Worm (Caenorhabditis elegans) whole organism, late embryonic: ENCODE results near the gene fbxc-47.

Source experiments
- K02D7.2 ChIP-seq: sonication (generic microtip); optimal IDR thresholded peaks from 2 replicates; lab custom pipeline; 2017; ENCODE audit warnings: mild to moderate bottlenecking, missing genetic modification characterization, missing compliant biosample characterization
- K09A11.1 ChIP-seq: sonication (generic microtip); optimal IDR thresholded peaks from 2 replicates; lab custom pipeline; 2017; ENCODE audit warnings: antibody characterized with exemption, mild to moderate bottlenecking, missing genetic modification characterization, missing compliant biosample characterization; ENCODE audit not compliant: insufficient read depth
- ama-1 ChIP-seq: fragments of 150-350 bp; optimal IDR thresholded peaks from 2 replicates; lab custom pipeline; 2014
- ceh-19 ChIP-seq: fragments of 200-800 bp; sonication (Bioruptor generic); optimal IDR thresholded peaks from 2 replicates; lab custom pipeline; 2018; ENCODE audit warnings: mild to moderate bottlenecking, missing genetic modification characterization, missing compliant biosample characterization
- ceh-2 ChIP-seq: sonication (generic microtip); optimal IDR thresholded peaks from 2 replicates; lab custom pipeline; 2016; ENCODE audit warnings: missing genotype, missing genetic modification characterization, missing compliant biosample characterization
- ceh-30 ChIP-seq: fragments of 150-350 bp; optimal IDR thresholded peaks from 2 replicates; lab custom pipeline; 2014; ENCODE audit warnings: missing biosample characterization, missing genetic modification characterization
- ceh-34 ChIP-seq: sonication (generic microtip); optimal IDR thresholded peaks from 2 replicates; lab custom pipeline; 2016; ENCODE audit warnings: mild to moderate bottlenecking, missing genetic modification characterization, missing compliant biosample characterization
- ceh-45 ChIP-seq: fragments of 200-800 bp; sonication (Bioruptor generic); IDR thresholded peaks from 2 replicates; pipeline ENCODE4 v1.3.6; 2022; ENCODE audit warnings: missing genetic modification reagents, missing genetic modification characterization, missing compliant biosample characterization
- che-1 ChIP-seq: sonication (generic microtip); optimal IDR thresholded peaks from 2 replicates; lab custom pipeline; 2016; ENCODE audit warnings: mild to moderate bottlenecking, missing genetic modification characterization, missing compliant biosample characterization
- dmd-4 ChIP-seq: sonication (generic microtip); optimal IDR thresholded peaks from 2 replicates; lab custom pipeline; 2016; ENCODE audit warnings: borderline replicate concordance, missing genetic modification characterization, missing compliant biosample characterization
- dve-1 ChIP-seq: sonication (generic microtip); optimal IDR thresholded peaks from 2 replicates; lab custom pipeline; 2017; ENCODE audit warnings: antibody characterized with exemption, mild to moderate bottlenecking, missing genetic modification characterization, missing compliant biosample characterization
- elt-4 ChIP-seq: sonication (generic microtip); optimal IDR thresholded peaks from 2 replicates; lab custom pipeline; 2016; ENCODE audit warnings: missing genetic modification characterization, missing compliant biosample characterization
- ets-4 ChIP-seq: sonication (generic microtip); optimal IDR thresholded peaks from 2 replicates; lab custom pipeline; 2016; ENCODE audit warnings: missing genetic modification characterization, missing compliant biosample characterization
- fax-1 ChIP-seq: sonication (generic microtip); optimal IDR thresholded peaks from 2 replicates; lab custom pipeline; 2016; ENCODE audit warnings: missing genotype, missing genetic modification characterization, missing compliant biosample characterization
- fkh-10 ChIP-seq: fragments of 150-350 bp; optimal IDR thresholded peaks from 2 replicates; lab custom pipeline; 2014; ENCODE audit warnings: missing biosample characterization, missing genetic modification reagents, missing genetic modification characterization
- fkh-6 ChIP-seq: sonication (generic microtip); optimal IDR thresholded peaks from 2 replicates; lab custom pipeline; 2016; ENCODE audit warnings: missing genetic modification characterization, missing compliant biosample characterization
- gmeb-2 ChIP-seq: sonication (generic microtip); optimal IDR thresholded peaks from 2 replicates; lab custom pipeline; 2016; ENCODE audit warnings: missing genetic modification characterization, inconsistent platforms, missing compliant biosample characterization
- hlh-15 ChIP-seq: sonication (generic microtip); optimal IDR thresholded peaks from 2 replicates; lab custom pipeline; 2016; ENCODE audit warnings: missing genetic modification characterization, missing compliant biosample characterization
- hlh-6 ChIP-seq: sonication (generic microtip); optimal IDR thresholded peaks from 2 replicates; lab custom pipeline; 2016; ENCODE audit warnings: missing genotype, missing genetic modification characterization, missing compliant biosample characterization
- hlh-8 ChIP-seq: sonication (generic microtip); optimal IDR thresholded peaks from 2 replicates; lab custom pipeline; 2016; ENCODE audit warnings: missing genotype, missing genetic modification characterization, missing compliant biosample characterization
- lin-11 ChIP-seq: fragments of 200-800 bp; sonication (Bioruptor generic); optimal IDR thresholded peaks from 2 replicates; lab custom pipeline; 2018; ENCODE audit warnings: mild to moderate bottlenecking, missing genetic modification characterization, missing compliant biosample characterization
- madf-2 ChIP-seq: sonication (generic microtip); optimal IDR thresholded peaks from 2 replicates; lab custom pipeline; 2017; ENCODE audit warnings: missing genetic modification characterization, missing compliant biosample characterization
- nhr-11 ChIP-seq: fragments of 150-350 bp; optimal IDR thresholded peaks from 2 replicates; lab custom pipeline; 2014; ENCODE audit warnings: missing biosample characterization, missing genetic modification characterization
- nhr-232 ChIP-seq: sonication (generic microtip); optimal IDR thresholded peaks from 2 replicates; lab custom pipeline; 2016; ENCODE audit warnings: missing genetic modification characterization, missing compliant biosample characterization
- pat-9 ChIP-seq: fragments of 200-800 bp; sonication (Bioruptor generic); optimal IDR thresholded peaks from 2 replicates; lab custom pipeline; 2018; ENCODE audit warnings: mild to moderate bottlenecking, missing genetic modification characterization, moderate library complexity, missing compliant biosample characterization
- pax-1 ChIP-seq: fragments of 150-350 bp; optimal IDR thresholded peaks from 2 replicates; lab custom pipeline; 2014; ENCODE audit warnings: missing biosample characterization, missing genetic modification characterization
- pha-2 ChIP-seq: sonication (generic microtip); optimal IDR thresholded peaks from 2 replicates; lab custom pipeline; 2017; ENCODE audit warnings: mild to moderate bottlenecking, missing genetic modification characterization, missing compliant biosample characterization
- pha-4 ChIP-seq: fragments of 150-350 bp; optimal IDR thresholded peaks from 2 replicates; lab custom pipeline; 2018; ENCODE audit warnings: missing biosample characterization, missing genetic modification reagents, missing genetic modification characterization
- pqm-1 ChIP-seq: sonication (generic microtip); optimal IDR thresholded peaks from 2 replicates; lab custom pipeline; 2016; ENCODE audit warnings: missing genetic modification characterization, missing compliant biosample characterization
- pros-1 ChIP-seq: fragments of 150-350 bp; optimal IDR thresholded peaks from 2 replicates; lab custom pipeline; 2014; ENCODE audit warnings: missing biosample characterization, missing genetic modification reagents, missing genetic modification characterization
- ref-2 ChIP-seq: sonication (generic microtip); optimal IDR thresholded peaks from 2 replicates; lab custom pipeline; 2016; ENCODE audit warnings: missing genetic modification characterization, missing compliant biosample characterization
- rnt-1 ChIP-seq: sonication (generic microtip); optimal IDR thresholded peaks from 2 replicates; lab custom pipeline; 2016; ENCODE audit warnings: missing genetic modification characterization, missing compliant biosample characterization
- sdc-2 ChIP-seq: sonication (generic microtip); optimal IDR thresholded peaks from 2 replicates; lab custom pipeline; 2016; ENCODE audit warnings: missing genotype, missing genetic modification characterization, missing compliant biosample characterization
- sox-4 ChIP-seq: sonication (generic microtip); optimal IDR thresholded peaks from 2 replicates; lab custom pipeline; 2017; ENCODE audit warnings: mild to moderate bottlenecking, missing genetic modification characterization, inconsistent platforms, missing compliant biosample characterization
- tbx-2 ChIP-seq: sonication (generic microtip); optimal IDR thresholded peaks from 2 replicates; lab custom pipeline; 2016; ENCODE audit warnings: missing genetic modification characterization, missing compliant biosample characterization
- tbx-7 ChIP-seq: sonication (generic microtip); optimal IDR thresholded peaks from 2 replicates; lab custom pipeline; 2016; ENCODE audit warnings: missing genotype, missing genetic modification characterization, missing compliant biosample characterization
- ttx-3 ChIP-seq: sonication (generic microtip); optimal IDR thresholded peaks from 2 replicates; lab custom pipeline; 2016; ENCODE audit warnings: missing genetic modification reagents, missing genetic modification characterization, missing compliant biosample characterization
- unc-42 ChIP-seq: sonication (generic microtip); optimal IDR thresholded peaks from 2 replicates; lab custom pipeline; 2016; ENCODE audit warnings: missing genotype, missing genetic modification characterization, missing compliant biosample characterization
- unc-55 ChIP-seq: sonication (generic microtip); optimal IDR thresholded peaks from 2 replicates; lab custom pipeline; 2017; ENCODE audit warnings: missing biosample characterization, missing genetic modification reagents, missing genetic modification characterization
- zip-5 ChIP-seq: sonication (generic microtip); optimal IDR thresholded peaks from 2 replicates; lab custom pipeline; 2016; ENCODE audit warnings: missing genetic modification characterization, missing compliant biosample characterization

Gene fbxc-47

DNA sequence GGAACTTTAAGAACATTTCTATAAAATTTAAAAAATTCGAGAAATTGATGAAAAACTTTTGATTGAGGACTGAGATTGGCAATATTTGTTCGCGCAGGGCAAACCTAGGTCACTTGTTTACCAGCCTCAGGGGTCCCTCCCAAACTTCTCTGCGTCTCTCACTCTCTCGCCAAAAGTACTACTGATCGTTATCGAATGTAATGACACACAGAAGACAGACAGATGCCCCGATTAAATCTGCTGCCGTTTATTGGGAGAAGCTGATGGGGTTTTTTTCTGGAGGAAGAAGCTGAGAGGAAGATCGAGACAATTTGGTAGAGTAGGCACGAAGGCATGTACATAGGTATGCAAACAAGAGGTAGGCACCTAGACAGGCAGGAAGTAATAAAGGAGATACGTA, 20.1 kb downstream of the fbxc-47 start:
- TF ChIP-seq dmd-4 (no peak), rnt-1 (tag; lab: Kevin White, UChicago) (peak; percentile 19), zip-5 (tag; lab: Kevin White, UChicago) (no peak), hlh-15 (tag; lab: Kevin White, UChicago) (no peak), pros-1 (no peak), nhr-11 (no peak), pha-4 (tag; lab: Kevin White, UChicago) (no peak), K09A11.1 (tag; lab: Kevin White, UChicago) (no peak), che-1 (tag; lab: Kevin White, UChicago) (no peak), fax-1 (tag; lab: Kevin White, UChicago) (no peak), ama-1 (lab: Kevin White, UChicago) (no peak), ceh-45 (GFP tag; lab: Robert Waterston, UW) (no peak), ceh-30 (no peak), pat-9 (tag; lab: Kevin White, UChicago) (no peak), tbx-7 (tag; lab: Kevin White, UChicago) (no peak), pqm-1 (no peak), unc-55 (peak; percentile 37)
- TF ChIP-seq, all 69 proteins: peak for 2

DNA sequence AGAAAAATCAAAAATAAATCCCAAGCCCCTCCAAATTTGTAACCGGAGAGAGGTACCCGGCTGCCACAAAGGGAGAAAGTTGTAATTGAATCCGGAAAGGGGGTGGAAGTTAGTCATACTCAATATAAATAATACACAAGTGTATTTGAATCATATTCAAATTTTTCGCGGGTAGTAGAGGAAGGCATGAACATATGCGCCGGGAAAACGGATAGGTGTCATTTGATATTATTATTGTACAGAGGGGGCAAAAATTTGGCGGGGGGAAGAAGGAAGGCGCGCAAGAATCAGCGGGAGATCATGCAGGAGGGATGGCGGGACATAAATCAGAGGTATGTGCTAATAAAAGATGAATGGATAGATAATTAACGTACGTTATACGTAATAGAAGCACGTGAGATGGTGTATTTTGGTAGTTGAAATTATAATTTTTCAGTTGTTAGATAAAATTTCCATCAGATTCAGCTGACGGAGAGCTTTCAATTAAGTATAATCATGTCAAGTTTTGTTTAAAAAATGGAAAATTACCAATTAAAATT, 21.3 kb downstream of the fbxc-47 start, which contains the start of gene F28F9.3:
Gene F28F9.3, plus strand, starts transcription at position 301 of the 539 bp plus-strand sequence.
- TF ChIP-seq unc-42 (tag; lab: Kevin White, UChicago) (no peak), zip-5 (tag; lab: Kevin White, UChicago) (no peak), pax-1 (tag; lab: Kevin White, UChicago) (no peak), ceh-19 (GFP tag; lab: Kevin White, UChicago) (peak; percentile 59), ceh-34 (tag; lab: Kevin White, UChicago) (peak; percentile 64), ref-2 (peak; percentile 45)

DNA sequence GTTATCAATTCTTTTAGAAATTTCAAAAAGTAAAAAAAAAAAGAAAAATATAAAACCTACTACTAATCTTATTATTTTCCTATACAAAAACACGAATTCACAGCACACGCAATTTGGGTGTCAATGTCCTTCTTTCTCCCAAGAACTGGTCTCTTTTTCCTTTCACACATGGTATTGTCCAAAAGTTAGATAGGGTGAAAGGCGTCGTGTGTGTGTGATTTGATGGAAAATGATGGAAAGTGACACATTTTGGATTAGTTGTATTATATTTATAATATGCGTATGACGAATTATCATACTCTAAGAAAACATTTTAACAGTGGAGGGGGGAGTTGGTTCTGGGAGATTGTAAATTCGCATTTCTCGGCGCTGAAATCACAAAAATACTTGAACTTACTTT, 22.4 kb downstream of the fbxc-47 start:
- TF ChIP-seq ref-2, result no peak
- TF ChIP-seq fax-1 (tag; lab: Kevin White, UChicago), result no peak
- no peak for TF ChIP-seq gmeb-2 (tag; lab: Kevin White, UChicago)
- no peak for TF ChIP-seq tbx-2
- TF ChIP-seq elt-4 (tag; lab: Kevin White, UChicago), result no peak
- TF ChIP-seq ceh-2 (tag; lab: Kevin White, UChicago), result no peak
- TF ChIP-seq sox-4 (tag; lab: Kevin White, UChicago), result no peak
- TF ChIP-seq pat-9 (tag; lab: Kevin White, UChicago), result no peak
- no peak for TF ChIP-seq nhr-232 (tag; lab: Kevin White, UChicago)
- no peak for TF ChIP-seq sdc-2 (tag; lab: Kevin White, UChicago)
- TF ChIP-seq nhr-11, result no peak
- TF ChIP-seq hlh-8 (tag; lab: Kevin White, UChicago), result no peak
- no peak for TF ChIP-seq fkh-10 (GFP tag; lab: Kevin White, UChicago)
- TF ChIP-seq hlh-6 (tag; lab: Kevin White, UChicago), result no peak

DNA sequence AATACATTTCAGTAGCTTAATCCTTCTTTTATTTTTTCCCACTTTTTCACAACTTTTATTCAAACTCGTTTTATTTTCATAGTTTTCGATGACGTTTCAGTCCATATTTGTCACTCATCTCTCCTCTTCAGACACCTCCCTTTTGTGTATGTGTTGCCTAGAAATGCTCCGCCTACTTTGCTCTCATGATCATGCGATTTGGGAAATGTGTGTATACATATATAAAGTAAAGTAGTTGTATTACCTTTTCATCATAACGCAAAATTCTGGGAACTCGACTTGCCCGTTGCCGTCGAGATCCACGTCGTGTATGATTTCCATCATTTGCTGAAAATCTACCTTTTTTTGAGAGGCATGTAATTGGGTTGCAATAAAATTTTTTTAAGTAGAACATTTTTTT, 26.7 kb downstream of the fbxc-47 start:
- TF ChIP-seq lin-11 (tag; lab: Kevin White, UChicago) (no peak), ttx-3 (tag; lab: Kevin White, UChicago) (no peak), madf-2 (tag; lab: Kevin White, UChicago) (no peak), unc-42 (tag; lab: Kevin White, UChicago) (no peak), pha-2 (no peak), pha-4 (tag; lab: Kevin White, UChicago) (no peak), K02D7.2 (tag; lab: Kevin White, UChicago) (no peak), nhr-232 (tag; lab: Kevin White, UChicago) (no peak), rnt-1 (tag; lab: Kevin White, UChicago) (no peak), fax-1 (tag; lab: Kevin White, UChicago) (no peak), ets-4 (tag; lab: Kevin White, UChicago) (no peak), sdc-2 (tag; lab: Kevin White, UChicago) (no peak), fkh-6 (tag; lab: Kevin White, UChicago) (no peak), dve-1 (tag; lab: Kevin White, UChicago) (no peak), dmd-4 (no peak), fkh-10 (GFP tag; lab: Kevin White, UChicago) (no peak)
